Fruit fly (Drosophila melanogaster) whole organism, embryonic: Measurements from ENCODE around the gene CG2772.

Source experiments
- Aef1 ChIP-seq: fragments of 200-800 bp; sonication (Bioruptor generic); IDR thresholded peaks from 3 replicates; pipeline ENCODE4 v1.3.6; 2022; ENCODE audit warnings: missing biosample characterization, missing genetic modification characterization
- B-H2 ChIP-seq: fragments of 200-800 bp; sonication (Bioruptor generic); optimal IDR thresholded peaks from 2 replicates; lab custom pipeline; 2018; ENCODE audit warnings: missing biosample characterization, mild to moderate bottlenecking, missing genetic modification characterization
- CG10267 ChIP-seq: fragments of 200-800 bp; sonication (Bioruptor generic); optimal IDR thresholded peaks from 2 replicates; lab custom pipeline; 2018; ENCODE audit warnings: missing biosample characterization, mild to moderate bottlenecking, missing genetic modification characterization, moderate library complexity
- CG10565 ChIP-seq: fragments of 200-800 bp; sonication (Bioruptor generic); optimal IDR thresholded peaks from 3 replicates; lab custom pipeline; 2016; ENCODE audit warnings: missing biosample characterization, mild to moderate bottlenecking, missing genetic modification characterization
- CG11085 ChIP-seq: fragments of 200-800 bp; sonication (Bioruptor generic); IDR thresholded peaks from 2 replicates; pipeline ENCODE4 v1.3.6; 2022; ENCODE audit warnings: missing biosample characterization, missing genetic modification characterization
- CG11093 ChIP-seq: fragments of 200-800 bp; sonication (Bioruptor generic); IDR thresholded peaks from 3 replicates; pipeline ENCODE4 v1.3.6; 2022; ENCODE audit warnings: missing biosample characterization, missing genetic modification characterization
- CG12942 ChIP-seq: fragments of 200-800 bp; sonication (Bioruptor generic); optimal IDR thresholded peaks from 3 replicates; lab custom pipeline; 2016; ENCODE audit warnings: missing biosample characterization, missing genetic modification characterization
- CG13123 ChIP-seq: fragments of 200-800 bp; sonication (Bioruptor generic); optimal IDR thresholded peaks from 2 replicates; lab custom pipeline; 2016; ENCODE audit warnings: missing biosample characterization, missing genetic modification characterization
- CG13894 ChIP-seq: fragments of 200-800 bp; sonication (Bioruptor generic); optimal IDR thresholded peaks from 3 replicates; lab custom pipeline; 2018; ENCODE audit warnings: missing biosample characterization, mild to moderate bottlenecking, missing genetic modification characterization, moderate library complexity
- CG15073 ChIP-seq: fragments of 200-800 bp; sonication (Bioruptor generic); optimal IDR thresholded peaks from 2 replicates; lab custom pipeline; 2016; ENCODE audit warnings: missing biosample characterization, missing genetic modification characterization
- CG15601 ChIP-seq: fragments of 200-800 bp; sonication (Bioruptor generic); optimal IDR thresholded peaks from 3 replicates; lab custom pipeline; 2019; ENCODE audit warnings: missing biosample characterization, mild to moderate bottlenecking, missing genetic modification characterization, moderate library complexity
- CG16863 ChIP-seq: fragments of 200-800 bp; sonication (Bioruptor generic); optimal IDR thresholded peaks from 3 replicates; lab custom pipeline; 2016; ENCODE audit warnings: missing biosample characterization, missing genetic modification characterization
- CG17829 ChIP-seq: fragments of 200-800 bp; optimal IDR thresholded peaks from 2 replicates; lab custom pipeline; 2019; ENCODE audit warnings: missing biosample characterization, mild to moderate bottlenecking, missing genetic modification characterization, moderate library complexity
- CG17912 ChIP-seq: fragments of 200-800 bp; sonication (Bioruptor generic); optimal IDR thresholded peaks from 2 replicates; lab custom pipeline; 2018; ENCODE audit warnings: missing biosample characterization, mild to moderate bottlenecking, missing genetic modification characterization
- CG18011 ChIP-seq: fragments of 200-800 bp; sonication (Bioruptor generic); optimal IDR thresholded peaks from 2 replicates; lab custom pipeline; 2017; ENCODE audit warnings: missing biosample characterization, missing genetic modification characterization, mild to moderate bottlenecking, moderate library complexity, missing genotype
- CG32772 ChIP-seq: fragments of 200-800 bp; sonication (Bioruptor generic); IDR thresholded peaks from 2 replicates; pipeline ENCODE4 v1.3.6; 2022; ENCODE audit warnings: missing biosample characterization, missing genetic modification characterization
- CG4360 ChIP-seq: fragments of 200-800 bp; sonication (Bioruptor generic); IDR thresholded peaks from 2 replicates; pipeline ENCODE4 v1.3.6; 2022; ENCODE audit warnings: missing biosample characterization, missing genetic modification characterization
- CG4730 ChIP-seq: fragments of 200-800 bp; sonication (Bioruptor generic); IDR thresholded peaks from 2 replicates; pipeline ENCODE4 v1.3.6; 2022; ENCODE audit warnings: missing biosample characterization, missing genetic modification characterization
- CG7987 ChIP-seq: fragments of 200-800 bp; sonication (Bioruptor generic); optimal IDR thresholded peaks from 2 replicates; lab custom pipeline; 2018; ENCODE audit warnings: missing biosample characterization, mild to moderate bottlenecking, missing genetic modification characterization, moderate library complexity
- CG8089 ChIP-seq: fragments of 200-800 bp; sonication (Bioruptor generic); optimal IDR thresholded peaks from 3 replicates; lab custom pipeline; 2016; ENCODE audit warnings: missing biosample characterization, missing genetic modification characterization
- CG8944 ChIP-seq: fragments of 200-800 bp; sonication (Bioruptor generic); optimal IDR thresholded peaks from 3 replicates; lab custom pipeline; 2016; ENCODE audit warnings: missing biosample characterization, missing genetic modification characterization
- D ChIP-seq, 2 experiments: fragments of 200-800 bp in 1 of 2; fragments of >200 bp in 1 of 2; sonication (Bioruptor generic) in 1 of 2; optimal IDR thresholded peaks; 2 replicates in 1 of 2; 3 replicates in 1 of 2; lab custom pipeline; 2017; ENCODE audit warnings: mild to moderate bottlenecking in 1 of 2, missing biosample characterization in 1 of 2, missing genetic modification characterization in 1 of 2, missing genetic modification reagents in 1 of 2
- Elba2 ChIP-seq: fragments of 200-800 bp; sonication (Bioruptor generic); optimal IDR thresholded peaks from 3 replicates; lab custom pipeline; 2016; ENCODE audit warnings: missing biosample characterization, missing genetic modification characterization
- H2.0 ChIP-seq: fragments of 200-800 bp; sonication (Bioruptor generic); IDR thresholded peaks from 2 replicates; pipeline ENCODE4 v1.3.6; 2022; ENCODE audit warnings: missing biosample characterization, missing genetic modification characterization
- HLHmδ ChIP-seq: fragments of 200-800 bp; sonication (Bioruptor generic); optimal IDR thresholded peaks from 2 replicates; lab custom pipeline; 2018; ENCODE audit warnings: missing biosample characterization, mild to moderate bottlenecking, missing genetic modification characterization, moderate library complexity
- Max ChIP-seq: fragments of 200-800 bp; sonication (Bioruptor generic); optimal IDR thresholded peaks from 2 replicates; lab custom pipeline; 2016; ENCODE audit warnings: missing biosample characterization, mild to moderate bottlenecking, missing genetic modification characterization
- Med ChIP-seq: fragments of 200-800 bp; sonication (Bioruptor generic); peaks from one replicate; lab custom pipeline; 2016; ENCODE audit warnings: missing biosample characterization, missing genetic modification characterization, mild to moderate bottlenecking, inconsistent platforms, moderate library complexity
- Mrtf ChIP-seq: fragments of 200-800 bp; sonication (Bioruptor generic); IDR thresholded peaks from 3 replicates; pipeline ENCODE4 v1.3.6; 2022; ENCODE audit warnings: missing biosample characterization, missing genetic modification characterization
- NC2β ChIP-seq: fragments of 200-800 bp; sonication (Bioruptor generic); optimal IDR thresholded peaks from 2 replicates; lab custom pipeline; 2016; ENCODE audit warnings: missing biosample characterization, missing genetic modification characterization
- PHDP ChIP-seq: fragments of 200-800 bp; sonication (Bioruptor generic); optimal IDR thresholded peaks from 3 replicates; lab custom pipeline; 2018; ENCODE audit warnings: missing biosample characterization, mild to moderate bottlenecking, missing genetic modification characterization, moderate library complexity
- Ptx1 ChIP-seq: fragments of 200-800 bp; sonication (Bioruptor generic); IDR thresholded peaks from 2 replicates; pipeline ENCODE4 v1.3.6; 2022; ENCODE audit warnings: missing biosample characterization, missing genetic modification characterization
- Six4 ChIP-seq: fragments of 200-800 bp; sonication (Bioruptor generic); optimal IDR thresholded peaks from 2 replicates; lab custom pipeline; 2016; ENCODE audit warnings: missing biosample characterization, missing genetic modification characterization
- Stat92E ChIP-seq, 3 experiments: fragments of >200 bp in 2 of 3; fragments of 200-800 bp in 1 of 3; sonication (Bioruptor generic) in 1 of 3; optimal IDR thresholded peaks; 2 replicates each; lab custom pipeline; 2017 to 2019; ENCODE audit warnings: missing biosample characterization in 3 of 3, missing genetic modification characterization in 3 of 3, mild to moderate bottlenecking in 1 of 3, moderate library complexity in 1 of 3
- Vsx1 ChIP-seq: fragments of 200-800 bp; sonication (Bioruptor generic); optimal IDR thresholded peaks from 2 replicates; lab custom pipeline; 2017; ENCODE audit warnings: missing biosample characterization, mild to moderate bottlenecking, missing genetic modification characterization, missing genetic modification reagents
- bcd ChIP-seq: fragments of 200-800 bp; sonication (Bioruptor generic); optimal IDR thresholded peaks from 2 replicates; lab custom pipeline; 2017; ENCODE audit warnings: missing biosample characterization, mild to moderate bottlenecking, missing genetic modification characterization
- cwo ChIP-seq: fragments of 200-800 bp; sonication (Bioruptor generic); optimal IDR thresholded peaks from 3 replicates; lab custom pipeline; 2017; ENCODE audit warnings: missing biosample characterization, missing genetic modification characterization, mild to moderate bottlenecking, moderate library complexity, missing genetic modification reagents
- dysf ChIP-seq: fragments of 200-800 bp; sonication (Bioruptor generic); IDR thresholded peaks from 3 replicates; pipeline ENCODE4 v1.3.6; 2022; ENCODE audit warnings: missing biosample characterization, missing genetic modification characterization
- en ChIP-seq: fragments of 200-800 bp; sonication (Bioruptor generic); optimal IDR thresholded peaks from 2 replicates; lab custom pipeline; 2016; ENCODE audit warnings: missing biosample characterization, missing genetic modification characterization
- gem ChIP-seq: fragments of 200-800 bp; sonication (Bioruptor generic); optimal IDR thresholded peaks from 2 replicates; lab custom pipeline; 2019; ENCODE audit warnings: missing biosample characterization, mild to moderate bottlenecking, missing genetic modification characterization, moderate library complexity
- hbn ChIP-seq: fragments of 200-800 bp; sonication (Bioruptor generic); IDR thresholded peaks from 2 replicates; pipeline ENCODE4 v1.3.6; 2022; ENCODE audit warnings: missing biosample characterization, missing genetic modification characterization; ENCODE audit not compliant: partially characterized antibody
- mam ChIP-seq: fragments of 200-800 bp; sonication (Bioruptor generic); optimal IDR thresholded peaks from 3 replicates; lab custom pipeline; 2016; ENCODE audit warnings: missing biosample characterization, missing genetic modification characterization
- nerfin-1 ChIP-seq: fragments of 200-800 bp; sonication (Bioruptor generic); optimal IDR thresholded peaks from 3 replicates; lab custom pipeline; 2019; ENCODE audit warnings: missing biosample characterization, mild to moderate bottlenecking, missing genetic modification characterization, moderate library complexity
- odd ChIP-seq: fragments of 200-800 bp; sonication (Bioruptor generic); optimal IDR thresholded peaks from 2 replicates; lab custom pipeline; 2017; ENCODE audit warnings: missing biosample characterization, mild to moderate bottlenecking, missing genetic modification characterization
- pfk ChIP-seq: fragments of 200-800 bp; sonication (Bioruptor generic); optimal IDR thresholded peaks from 2 replicates; lab custom pipeline; 2018; ENCODE audit warnings: missing biosample characterization, mild to moderate bottlenecking, missing genetic modification characterization, moderate library complexity
- phol ChIP-seq: fragments of 200-800 bp; sonication (Bioruptor generic); optimal IDR thresholded peaks from 3 replicates; lab custom pipeline; 2018; ENCODE audit warnings: missing biosample characterization, mild to moderate bottlenecking, missing genetic modification characterization, moderate library complexity
- sd ChIP-seq: fragments of 200-800 bp; sonication (Bioruptor generic); optimal IDR thresholded peaks from 3 replicates; lab custom pipeline; 2018; ENCODE audit warnings: missing biosample characterization, mild to moderate bottlenecking, missing genetic modification characterization, moderate library complexity
- slp2 ChIP-seq: fragments of 200-800 bp; sonication (Bioruptor generic); optimal IDR thresholded peaks from 2 replicates; lab custom pipeline; 2016; ENCODE audit warnings: missing biosample characterization, missing genetic modification characterization
- sr ChIP-seq: fragments of 200-800 bp; sonication (Bioruptor generic); IDR thresholded peaks from 3 replicates; pipeline ENCODE4 v1.3.6; 2022; ENCODE audit warnings: missing biosample characterization, missing genetic modification characterization
- sug ChIP-seq: fragments of 200-800 bp; optimal IDR thresholded peaks from 2 replicates; lab custom pipeline; 2019; ENCODE audit warnings: missing biosample characterization, mild to moderate bottlenecking, missing genetic modification characterization, moderate library complexity
- wdn ChIP-seq: fragments of 200-800 bp; sonication (Bioruptor generic); IDR thresholded peaks from 2 replicates; pipeline ENCODE4 v1.3.6; 2022; ENCODE audit warnings: missing biosample characterization, missing genetic modification characterization

The CG2772 gene

dm6 chr2L:3472242-3472641 is 26.4 kb downstream of the CG2772 start, which contains the start of gene Pgant4 (continued):
- no peak for TF ChIP-seq D (optimal IDR thresholded peaks at IDR 0.05; lab: Kevin White, UChicago)
- TF ChIP-seq D (GFP tag; optimal IDR thresholded peaks at IDR 0.05; lab: Kevin White, UChicago) = peak; percentile 6
- peak; percentile 46 for TF ChIP-seq slp2 (GFP tag; lab: Kevin White, UChicago)
- peak; percentile 74 for TF ChIP-seq dysf (GFP tag; lab: Robert Waterston, UW)
- peak; percentile 73 for TF ChIP-seq CG17912 (GFP tag; lab: Kevin White, UChicago)
- peak; percentile 48; the same call in 1 of the 3 replicates for TF ChIP-seq CG11093 (GFP tag; lab: Robert Waterston, UW)
- peak; percentile 43 for TF ChIP-seq phol
- peak; percentile 50; the same call in 1 of the 2 replicates for TF ChIP-seq CG32772 (GFP tag; lab: Robert Waterston, UW)
- no peak for TF ChIP-seq hbn
- no peak for TF ChIP-seq odd (GFP tag; lab: Kevin White, UChicago)
- no peak for TF ChIP-seq CG18011 (GFP tag; lab: Kevin White, UChicago)
- TF ChIP-seq NC2β = peak; percentile 9
- no peak for TF ChIP-seq CG10565 (GFP tag; lab: Kevin White, UChicago)
- no peak; the same call in 1 of the 2 replicates for TF ChIP-seq CG4730
- peak; percentile 36; the same call in 1 of the 3 replicates for TF ChIP-seq sr
- TF ChIP-seq CG15073 (GFP tag; lab: Kevin White, UChicago) = no peak
- no peak for TF ChIP-seq Max (GFP tag; lab: Kevin White, UChicago)
- TF ChIP-seq sug = peak; percentile 60
- peak; percentile 37 for TF ChIP-seq CG16863
- no peak for TF ChIP-seq cwo (GFP tag; lab: Kevin White, UChicago)
- TF ChIP-seq sd (tag; lab: Kevin White, UChicago) = no peak
- peak; percentile 78 for TF ChIP-seq Ptx1 (GFP tag; lab: Robert Waterston, UW)
- no peak for TF ChIP-seq gem (tag; lab: Kevin White, UChicago)
- TF ChIP-seq Elba2 (GFP tag; lab: Kevin White, UChicago) = peak; percentile 55
- TF ChIP-seq bcd (GFP tag; lab: Kevin White, UChicago) = peak; percentile 31
- peak; percentile 79; the same call in 2 of the 3 replicates for TF ChIP-seq Mrtf (GFP tag; lab: Robert Waterston, UW)
- TF ChIP-seq wdn = 0 out of 2 replicates have a peak, but pooled peaks have one; percentile 34
- peak; percentile 7 for TF ChIP-seq CG13123 (GFP tag; lab: Kevin White, UChicago)
- peak; percentile 39 for TF ChIP-seq CG8089 (GFP tag; lab: Kevin White, UChicago)
- TF ChIP-seq HLHmδ = peak; percentile 24
- TF ChIP-seq Med = peak; percentile 83
- peak; percentile 88 for TF ChIP-seq CG13894 (tag; lab: Kevin White, UChicago)
- no peak for TF ChIP-seq Stat92E (GFP tag; optimal IDR thresholded peaks at IDR 0.05; lab: Kevin White, UChicago)
- TF ChIP-seq pfk (GFP tag; lab: Kevin White, UChicago) = no peak
- no peak for TF ChIP-seq nerfin-1 (tag; lab: Kevin White, UChicago)
- no peak for TF ChIP-seq PHDP (tag; lab: Kevin White, UChicago)
- TF ChIP-seq CG8944 (GFP tag; lab: Kevin White, UChicago) = peak; percentile 50
- TF ChIP-seq Vsx1 (GFP tag; lab: Kevin White, UChicago) = no peak
- TF ChIP-seq CG10267 (tag; lab: Kevin White, UChicago) = peak; percentile 43
- TF ChIP-seq B-H2 (GFP tag; lab: Kevin White, UChicago) = peak; percentile 43
- TF ChIP-seq Aef1 = peak; percentile 60; the same call in 2 of the 3 replicates
- peak; percentile 38 for TF ChIP-seq CG7987 (GFP tag; lab: Kevin White, UChicago)
- TF ChIP-seq CG15601 (tag; lab: Kevin White, UChicago) = no peak
- TF ChIP-seq CG12942 = peak; percentile 2
- TF ChIP-seq mam (GFP tag; lab: Kevin White, UChicago) = peak; percentile 7
- no peak for TF ChIP-seq Six4 (GFP tag; lab: Kevin White, UChicago)
- peak; percentile 36 for TF ChIP-seq H2.0 (GFP tag; lab: Robert Waterston, UW)
- peak; percentile 69; the same call in 1 of the 2 replicates for TF ChIP-seq CG11085 (GFP tag; lab: Robert Waterston, UW)
- peak; percentile 74 for TF ChIP-seq CG17829 (tag; lab: Kevin White, UChicago)
- no peak for TF ChIP-seq CG4360 (GFP tag; lab: Robert Waterston, UW)
- no peak for TF ChIP-seq en (GFP tag; lab: Kevin White, UChicago)
